Worm (Caenorhabditis elegans): ENCODE data around the gene lys-1.

Gene lys-1

ce11 chrV:10255005-10255472 is 22.7 kb upstream of the lys-1 start, which contains the start of gene rop-1 (continued):
- no peak for TF ChIP-seq lin-15B (tag; optimal IDR thresholded peaks at IDR 0.05)
- no peak for TF ChIP-seq sup-37 (GFP tag; optimal IDR thresholded peaks at IDR 0.05)
- no peak for TF ChIP-seq nhr-84 (tag; optimal IDR thresholded peaks at IDR 0.05)
- peak; percentile 67 for TF ChIP-seq skn-1 (tag; optimal IDR thresholded peaks at IDR 0.05)
- TF ChIP-seq lin-35 (GFP tag; optimal IDR thresholded peaks at IDR 0.05): peak in 1 of 2 experiments; percentile 28
- no peak for TF ChIP-seq nhr-71 (tag; optimal IDR thresholded peaks at IDR 0.05)
- TF ChIP-seq mep-1 (tag; optimal IDR thresholded peaks at IDR 0.05): no peak
- peak; percentile 10 for TF ChIP-seq nhr-20 (tag; optimal IDR thresholded peaks at IDR 0.05)
- TF ChIP-seq pax-3 (tag; optimal IDR thresholded peaks at IDR 0.05): no peak
- no peak for TF ChIP-seq nhr-19 (GFP tag; conservative IDR thresholded peaks at IDR 0.05)
- TF ChIP-seq lin-39 (tag; optimal IDR thresholded peaks at IDR 0.05): no peak
- no peak for TF ChIP-seq tlp-1 (tag; optimal IDR thresholded peaks at IDR 0.05)
- no peak for TF ChIP-seq pag-3 (tag; optimal IDR thresholded peaks at IDR 0.05; ENCODE audit: borderline replicate concordance, insufficient read depth)
- no peak for TF ChIP-seq nhr-76 (tag; optimal IDR thresholded peaks at IDR 0.05)
- TF ChIP-seq fkh-4 (tag; optimal IDR thresholded peaks at IDR 0.05; ENCODE audit: borderline replicate concordance): no peak
- no peak for TF ChIP-seq dpl-1 (GFP tag; optimal IDR thresholded peaks at IDR 0.05)
- no peak for TF ChIP-seq vab-15 (tag; optimal IDR thresholded peaks at IDR 0.05)
- TF ChIP-seq Y116A8C.19 (tag; optimal IDR thresholded peaks at IDR 0.05; ENCODE audit: borderline replicate concordance): no peak
- no peak for TF ChIP-seq alr-1 (tag; optimal IDR thresholded peaks at IDR 0.05; ENCODE audit: borderline replicate concordance)
- no peak for TF ChIP-seq jun-1 (tag; optimal IDR thresholded peaks at IDR 0.05)
- TF ChIP-seq irx-1 (tag; optimal IDR thresholded peaks at IDR 0.05): no peak
- TF ChIP-seq ztf-4 (tag; optimal IDR thresholded peaks at IDR 0.05): no peak

- peak; percentile 17 for TF ChIP-seq lin-14 (GFP tag; optimal IDR thresholded peaks at IDR 0.05)
- TF ChIP-seq blmp-1 (tag; optimal IDR thresholded peaks at IDR 0.05): no peak
- TF ChIP-seq ztf-11 (tag; optimal IDR thresholded peaks at IDR 0.05): no peak
- no peak for TF ChIP-seq aly-2 (tag; optimal IDR thresholded peaks at IDR 0.05)
- no peak for TF ChIP-seq nhr-84 (tag; optimal IDR thresholded peaks at IDR 0.05)
- TF ChIP-seq vab-15 (tag; optimal IDR thresholded peaks at IDR 0.05): no peak
- no peak for TF ChIP-seq sptf-1 (tag; optimal IDR thresholded peaks at IDR 0.05)
- no peak for TF ChIP-seq nhr-47 (tag; optimal IDR thresholded peaks at IDR 0.05)
- TF ChIP-seq C34B4.2 (tag; optimal IDR thresholded peaks at IDR 0.05): no peak
- no peak for TF ChIP-seq dsc-1 (tag; optimal IDR thresholded peaks at IDR 0.05)
- peak; percentile 70 for TF ChIP-seq elt-2 (tag; optimal IDR thresholded peaks at IDR 0.05)
- no peak for TF ChIP-seq C04F5.9 (tag; optimal IDR thresholded peaks at IDR 0.05)
- no peak for TF ChIP-seq egl-27 (tag; optimal IDR thresholded peaks at IDR 0.05)
- no peak for TF ChIP-seq irx-1 (tag; optimal IDR thresholded peaks at IDR 0.05)
- no peak for TF ChIP-seq nhr-71 (tag; optimal IDR thresholded peaks at IDR 0.05)
- TF ChIP-seq ces-1 (GFP tag; optimal IDR thresholded peaks at IDR 0.05): no peak
- no peak for TF ChIP-seq efl-1 (optimal IDR thresholded peaks at IDR 0.05)
- peak in 1 of 2 experiments; percentile 39 for TF ChIP-seq efl-1 (GFP tag; optimal IDR thresholded peaks at IDR 0.05 in 1 of 2)
- TF ChIP-seq zag-1 (tag; optimal IDR thresholded peaks at IDR 0.05): no peak
- TF ChIP-seq fos-1 (tag; optimal IDR thresholded peaks at IDR 0.05): no peak
- no peak for TF ChIP-seq swsn-7 (tag; optimal IDR thresholded peaks at IDR 0.05)
- no peak for TF ChIP-seq mep-1 (tag; optimal IDR thresholded peaks at IDR 0.05)
- no peak for TF ChIP-seq isw-1 (GFP tag; IDR thresholded peaks at IDR 0.05)
- TF ChIP-seq snpc-4 (tag; optimal IDR thresholded peaks at IDR 0.05): no peak
- no peak for TF ChIP-seq nhr-12 (tag; optimal IDR thresholded peaks at IDR 0.05)
- TF ChIP-seq unc-98 (GFP tag; IDR thresholded peaks at IDR 0.05): no peak
- no peak for TF ChIP-seq ceh-63 (GFP tag; optimal IDR thresholded peaks at IDR 0.05)
- no peak for TF ChIP-seq ets-5 (GFP tag; IDR thresholded peaks at IDR 0.05)
- TF ChIP-seq unc-62 (GFP tag; optimal IDR thresholded peaks at IDR 0.05): no peak
- TF ChIP-seq unc-30 (tag; optimal IDR thresholded peaks at IDR 0.05): no peak
- TF ChIP-seq fkh-10 (GFP tag; optimal IDR thresholded peaks at IDR 0.05): no peak
- TF ChIP-seq hlh-17 (GFP tag; optimal IDR thresholded peaks at IDR 0.05; ENCODE audit: borderline replicate concordance): no peak
- TF ChIP-seq egl-13 (tag; optimal IDR thresholded peaks at IDR 0.05): no peak
- TF ChIP-seq lin-35 (GFP tag; optimal IDR thresholded peaks at IDR 0.05): peak in 1 of 2 experiments; percentile 32
- TF ChIP-seq lsy-2 (tag; optimal IDR thresholded peaks at IDR 0.05): no peak
- TF ChIP-seq unc-130 (tag; optimal IDR thresholded peaks at IDR 0.05): no peak
Observed at ce11 chrV:10256050-10256449, 21.7 kb upstream of the lys-1 start, which contains the start of gene nhr-232. Gene nhr-232 (plus strand): TSS chrV:10256170.
